Worm (Caenorhabditis elegans) whole organism, L1 larva: ENCODE data around the gene psf-1.
"Not testable (repeated sequence)": the region's sequence is repeated elsewhere in the genome, so short reads cannot be mapped to it uniquely, and the experiment has no call there.

Source experiments
- C16A3.4 ChIP-seq: fragments of 150-350 bp; optimal IDR thresholded peaks from 2 replicates; lab custom pipeline; 2014; ENCODE audit warnings: missing biosample characterization, missing genetic modification characterization
- alr-1 ChIP-seq: fragments of 200-800 bp; sonication (Bioruptor generic); optimal IDR thresholded peaks from 2 replicates; lab custom pipeline; 2018; ENCODE audit warnings: borderline replicate concordance, mild to moderate bottlenecking, missing genetic modification characterization, missing compliant biosample characterization
- aly-2 ChIP-seq: fragments of 150-350 bp; optimal IDR thresholded peaks from 2 replicates; lab custom pipeline; 2014; ENCODE audit warnings: missing biosample characterization, missing genetic modification characterization
- ama-1 ChIP-seq: fragments of 150-350 bp; optimal IDR thresholded peaks from 2 replicates; lab custom pipeline; 2014
- blmp-1 ChIP-seq: fragments of 150-350 bp; optimal IDR thresholded peaks from 2 replicates; lab custom pipeline; 2014; ENCODE audit warnings: missing biosample characterization, missing genetic modification characterization
- ceh-63 ChIP-seq: fragments of 200-800 bp; sonication (Bioruptor generic); optimal IDR thresholded peaks from 2 replicates; lab custom pipeline; 2018; ENCODE audit warnings: mild to moderate bottlenecking, missing genetic modification characterization, missing compliant biosample characterization
- ceh-88 ChIP-seq: fragments of 200-800 bp; sonication (Bioruptor generic); IDR thresholded peaks from 2 replicates; pipeline ENCODE4 v1.3.6; 2022; ENCODE audit warnings: missing genetic modification characterization, missing compliant biosample characterization
- ces-1 ChIP-seq: fragments of 150-350 bp; optimal IDR thresholded peaks from 2 replicates; lab custom pipeline; 2014; ENCODE audit warnings: missing biosample characterization, missing genetic modification reagents, missing genetic modification characterization
- dsc-1 ChIP-seq: sonication (generic microtip); optimal IDR thresholded peaks from 2 replicates; lab custom pipeline; 2016; ENCODE audit warnings: mild to moderate bottlenecking, missing genetic modification characterization, missing compliant biosample characterization
- efl-3 ChIP-seq: fragments of 200-800 bp; sonication (Bioruptor generic); optimal IDR thresholded peaks from 2 replicates; lab custom pipeline; 2018; ENCODE audit warnings: mild to moderate bottlenecking, missing genetic modification characterization, missing compliant biosample characterization
- egl-13 ChIP-seq: sonication (generic microtip); optimal IDR thresholded peaks from 2 replicates; lab custom pipeline; 2016; ENCODE audit warnings: missing genotype, missing genetic modification reagents, missing genetic modification characterization, missing compliant biosample characterization
- elt-2 ChIP-seq: sonication (generic microtip); optimal IDR thresholded peaks from 2 replicates; lab custom pipeline; 2016; ENCODE audit warnings: missing genetic modification characterization, mild to moderate bottlenecking, inconsistent platforms, missing compliant biosample characterization, missing genetic modification reagents
- elt-3 ChIP-seq, 6 experiments: fragments of 150-350 bp in 1 of 6; sonication (generic microtip); optimal IDR thresholded peaks; 2 replicates each; lab custom pipeline; 2017 to 2018; ENCODE audit warnings: missing biosample characterization in 6 of 6, missing genetic modification characterization in 6 of 6, inconsistent platforms in 1 of 6
- ets-5 ChIP-seq: fragments of 200-800 bp; sonication (Bioruptor generic); IDR thresholded peaks from 2 replicates; pipeline ENCODE4 v1.3.6; 2022; ENCODE audit warnings: missing genetic modification characterization, missing compliant biosample characterization
- fkh-8 ChIP-seq: sonication (generic microtip); optimal IDR thresholded peaks from 2 replicates; lab custom pipeline; 2016; ENCODE audit warnings: mild to moderate bottlenecking, missing genetic modification characterization, missing compliant biosample characterization
- fos-1 ChIP-seq: fragments of 150-350 bp; optimal IDR thresholded peaks from 2 replicates; lab custom pipeline; 2014; ENCODE audit warnings: missing biosample characterization, missing genetic modification characterization
- grh-1 ChIP-seq: fragments of 200-800 bp; sonication (Bioruptor generic); IDR thresholded peaks from 2 replicates; pipeline ENCODE4 v1.3.6; 2022; ENCODE audit warnings: missing genetic modification reagents, missing genetic modification characterization, missing compliant biosample characterization
- hlh-17 ChIP-seq: fragments of 200-800 bp; sonication (Bioruptor generic); optimal IDR thresholded peaks from 2 replicates; lab custom pipeline; 2018; ENCODE audit warnings: missing genetic modification characterization, mild to moderate bottlenecking, missing compliant biosample characterization, moderate library complexity, borderline replicate concordance
- irx-1 ChIP-seq: sonication (generic microtip); optimal IDR thresholded peaks from 2 replicates; lab custom pipeline; 2016; ENCODE audit warnings: missing genetic modification characterization, missing compliant biosample characterization
- isw-1 ChIP-seq: fragments of 200-800 bp; sonication (Bioruptor generic); IDR thresholded peaks from 2 replicates; pipeline ENCODE4 v1.3.6; 2022; ENCODE audit warnings: missing genetic modification characterization, missing compliant biosample characterization
- lin-14 ChIP-seq: fragments of 200-800 bp; sonication (Bioruptor generic); optimal IDR thresholded peaks from 2 replicates; lab custom pipeline; 2018; ENCODE audit warnings: mild to moderate bottlenecking, missing genetic modification characterization, moderate library complexity, missing compliant biosample characterization
- lin-35 ChIP-seq, 2 experiments: fragments of 150-350 bp; optimal IDR thresholded peaks; 2 replicates each; lab custom pipeline; 2014; ENCODE audit warnings: missing biosample characterization in 2 of 2, missing genetic modification characterization in 2 of 2, missing genetic modification reagents in 2 of 2
- lin-39 ChIP-seq: fragments of 150-350 bp; optimal IDR thresholded peaks from 2 replicates; lab custom pipeline; 2014; ENCODE audit warnings: missing biosample characterization, missing genetic modification reagents, missing genetic modification characterization
- mab-9 ChIP-seq: fragments of 200-800 bp; sonication (Bioruptor generic); IDR thresholded peaks from 2 replicates; pipeline ENCODE4 v1.3.6; 2022; ENCODE audit warnings: missing genetic modification reagents, missing genetic modification characterization, missing compliant biosample characterization
- nhr-11 ChIP-seq: fragments of 150-350 bp; optimal IDR thresholded peaks from 2 replicates; lab custom pipeline; 2014; ENCODE audit warnings: missing biosample characterization, missing genetic modification characterization
- nhr-19 ChIP-seq: fragments of 200-800 bp; sonication (Bioruptor generic); conservative IDR thresholded peaks from 2 replicates; pipeline ENCODE4 v1.3.6; 2022; ENCODE audit warnings: missing genetic modification characterization, missing compliant biosample characterization
- nhr-20 ChIP-seq: sonication (generic microtip); optimal IDR thresholded peaks from 2 replicates; lab custom pipeline; 2016; ENCODE audit warnings: mild to moderate bottlenecking, missing genetic modification characterization, missing compliant biosample characterization
- nhr-28 ChIP-seq: fragments of 150-350 bp; optimal IDR thresholded peaks from 2 replicates; lab custom pipeline; 2014; ENCODE audit warnings: missing biosample characterization, missing genetic modification characterization
- nhr-47 ChIP-seq: sonication (generic microtip); optimal IDR thresholded peaks from 2 replicates; lab custom pipeline; 2016; ENCODE audit warnings: mild to moderate bottlenecking, missing genetic modification characterization, moderate library complexity, missing compliant biosample characterization
- nhr-71 ChIP-seq: sonication (generic microtip); optimal IDR thresholded peaks from 2 replicates; lab custom pipeline; 2016; ENCODE audit warnings: mild to moderate bottlenecking, missing genetic modification characterization, moderate library complexity, missing compliant biosample characterization
- nhr-85 ChIP-seq: sonication (generic microtip); peaks from one replicate; lab custom pipeline; 2016; ENCODE audit warnings: missing genetic modification characterization, inconsistent platforms, missing compliant biosample characterization
- nhr-90 ChIP-seq: sonication (generic microtip); optimal IDR thresholded peaks from 2 replicates; lab custom pipeline; 2016; ENCODE audit warnings: mild to moderate bottlenecking, missing genetic modification characterization, missing compliant biosample characterization; ENCODE audit not compliant: poor library complexity
- rnt-1 ChIP-seq: sonication (generic microtip); optimal IDR thresholded peaks from 2 replicates; lab custom pipeline; 2016; ENCODE audit warnings: mild to moderate bottlenecking, missing genetic modification characterization, moderate library complexity, missing compliant biosample characterization
- snpc-4 ChIP-seq: fragments of 150-350 bp; optimal IDR thresholded peaks from 2 replicates; lab custom pipeline; 2014; ENCODE audit warnings: missing biosample characterization, missing genetic modification characterization
- snu-23 ChIP-seq: sonication (generic microtip); optimal IDR thresholded peaks from 2 replicates; lab custom pipeline; 2016; ENCODE audit warnings: missing genetic modification characterization, missing compliant biosample characterization
- sox-4 ChIP-seq: sonication (generic microtip); optimal IDR thresholded peaks from 2 replicates; lab custom pipeline; 2016; ENCODE audit warnings: missing genetic modification characterization, missing compliant biosample characterization
- swsn-7 ChIP-seq: sonication (generic microtip); optimal IDR thresholded peaks from 2 replicates; lab custom pipeline; 2016; ENCODE audit warnings: missing genetic modification characterization, missing compliant biosample characterization
- tlp-1 ChIP-seq: fragments of 150-350 bp; optimal IDR thresholded peaks from 2 replicates; lab custom pipeline; 2014; ENCODE audit warnings: missing biosample characterization, missing genetic modification characterization
- unc-130 ChIP-seq: fragments of 150-350 bp; optimal IDR thresholded peaks from 2 replicates; lab custom pipeline; 2017; ENCODE audit warnings: missing biosample characterization, missing genetic modification characterization, inconsistent platforms
- unc-30 ChIP-seq: sonication (generic microtip); optimal IDR thresholded peaks from 2 replicates; lab custom pipeline; 2017; ENCODE audit warnings: missing biosample characterization, missing genetic modification characterization
- unc-86 ChIP-seq: sonication (generic microtip); optimal IDR thresholded peaks from 2 replicates; lab custom pipeline; 2016; ENCODE audit warnings: missing genetic modification characterization, missing compliant biosample characterization
- unc-98 ChIP-seq: fragments of 200-800 bp; sonication (Bioruptor generic); IDR thresholded peaks from 2 replicates; pipeline ENCODE4 v1.3.6; 2022; ENCODE audit warnings: missing genetic modification characterization, missing compliant biosample characterization
- xbp-1 ChIP-seq: sonication (generic microtip); optimal IDR thresholded peaks from 2 replicates; lab custom pipeline; 2016; ENCODE audit warnings: missing genetic modification characterization, missing compliant biosample characterization
- ztf-11 ChIP-seq, 2 experiments: sonication (generic microtip); optimal IDR thresholded peaks; 2 replicates each; lab custom pipeline; 2016 to 2017; ENCODE audit warnings: missing genetic modification characterization in 2 of 2, missing biosample characterization in 1 of 2, missing compliant biosample characterization in 1 of 2

The psf-1 gene

ce11 chrII:10006266-10006665, 37.8 kb downstream of the psf-1 start, which contains the start of gene ZK892.4:
Gene ZK892.4 (plus strand): TSS chrII:10006566.
- not testable (repeated sequence) for TF ChIP-seq alr-1 (tag; lab: Kevin White, UChicago); swsn-7; xbp-1

ce11 chrII:10007917-10008316, 39.4 kb downstream of the psf-1 start, which contains the start of gene ZK892.5:
Gene ZK892.5 (plus strand): TSS chrII:10008217.
- TF ChIP-seq tlp-1 (no peak), unc-30 (tag; lab: Kevin White, UChicago) (no peak), dsc-1 (tag; lab: Kevin White, UChicago) (no peak), isw-1 (no peak), sox-4 (tag; lab: Kevin White, UChicago) (no peak), ztf-11 (tag; optimal IDR thresholded peaks at IDR 0.05; lab: Kevin White, UChicago) (no peak), ceh-88 (GFP tag; lab: Robert Waterston, UW) (no peak), ceh-63 (GFP tag; lab: Kevin White, UChicago) (no peak)
- TF ChIP-seq, all 84 proteins: peak for 0

- no peak for TF ChIP-seq ces-1 (GFP tag; lab: Kevin White, UChicago)
- TF ChIP-seq nhr-90 = no peak
- no peak for TF ChIP-seq egl-13
- no peak for TF ChIP-seq lin-35 (GFP tag; optimal IDR thresholded peaks at IDR 0.05; lab: Kevin White, UChicago)
- no peak for TF ChIP-seq isw-1
- TF ChIP-seq rnt-1 (tag; lab: Kevin White, UChicago) = no peak
Measured at ce11 chrII:10008552-10008951, 40.1 kb downstream of the psf-1 start.

- TF ChIP-seq nhr-71 = peak; percentile 40
- TF ChIP-seq lin-14 (GFP tag; lab: Kevin White, UChicago) = peak; percentile 77
- no peak for TF ChIP-seq elt-2
- peak; percentile 84 for TF ChIP-seq blmp-1 (tag; lab: Kevin White, UChicago)
- TF ChIP-seq nhr-11 (tag; lab: Kevin White, UChicago) = no peak
- peak; percentile 10 for TF ChIP-seq nhr-20 (tag; lab: Kevin White, UChicago)
- no peak for TF ChIP-seq fkh-8
- TF ChIP-seq nhr-85 (tag; lab: Kevin White, UChicago) = peak; percentile 76
- peak; percentile 52 for TF ChIP-seq nhr-90
- no peak for TF ChIP-seq egl-13
- TF ChIP-seq elt-3 (tag; optimal IDR thresholded peaks at IDR 0.05; lab: Kevin White, UChicago) = peak in 5 of 6 experiments; percentile 0 to 80 (median 42)
- peak; percentile 23 for TF ChIP-seq snu-23 (GFP tag; lab: Kevin White, UChicago)
- peak; percentile 6 for TF ChIP-seq C16A3.4 (tag; lab: Kevin White, UChicago)
- TF ChIP-seq, all 84 proteins: peak for 9
Measured at ce11 chrII:10010914-10011313, 42.4 kb downstream of the psf-1 start.

ce11 chrII:10011733-10012132, 43.3 kb downstream of the psf-1 start:
- TF ChIP-seq nhr-20 (tag; lab: Kevin White, UChicago) (peak; percentile 26), efl-3 (GFP tag; lab: Kevin White, UChicago) (no peak), unc-130 (no peak), lin-39 (no peak), nhr-19 (GFP tag; lab: Robert Waterston, UW) (no peak), unc-98 (GFP tag; lab: Robert Waterston, UW) (no peak), elt-3 (tag; optimal IDR thresholded peaks at IDR 0.05; lab: Kevin White, UChicago) (peak in 1 of 6 experiments; percentile 44), sox-4 (tag; lab: Kevin White, UChicago) (no peak), ces-1 (GFP tag; lab: Kevin White, UChicago) (no peak), ets-5 (GFP tag; lab: Robert Waterston, UW) (no peak), nhr-47 (tag; lab: Kevin White, UChicago) (no peak), mab-9 (GFP tag; lab: Robert Waterston, UW) (no peak), blmp-1 (tag; lab: Kevin White, UChicago) (peak; percentile 52), snu-23 (GFP tag; lab: Kevin White, UChicago) (peak; percentile 4), grh-1 (GFP tag; lab: Robert Waterston, UW) (no peak), ama-1 (lab: Kevin White, UChicago) (no peak), unc-86 (tag; lab: Kevin White, UChicago) (no peak), aly-2 (tag; lab: Kevin White, UChicago) (no peak), swsn-7 (no peak), nhr-85 (tag; lab: Kevin White, UChicago) (peak; percentile 3), nhr-28 (tag; lab: Kevin White, UChicago) (no peak), lin-14 (GFP tag; lab: Kevin White, UChicago) (peak; percentile 39), fos-1 (tag; lab: Kevin White, UChicago) (no peak), nhr-90 (no peak), nhr-71 (no peak), irx-1 (tag; lab: Kevin White, UChicago) (no peak), snpc-4 (tag; lab: Kevin White, UChicago) (no peak), hlh-17 (no peak)
